Fruit fly (Drosophila melanogaster) whole organism, embryonic: Measurements from ENCODE around the gene CG10116.

ENCODE experiments used
- Aef1 ChIP-seq: fragments of 200-800 bp; sonication (Bioruptor generic); IDR thresholded peaks from 3 replicates; pipeline ENCODE4 v1.3.6; 2022; ENCODE audit warnings: missing biosample characterization, missing genetic modification characterization
- Bgb ChIP-seq: fragments of 200-800 bp; sonication (Bioruptor generic); IDR thresholded peaks from 2 replicates; pipeline ENCODE4 v1.3.6; 2022; ENCODE audit warnings: missing biosample characterization, missing genetic modification characterization; ENCODE audit not compliant: partially characterized antibody
- Bteb2 ChIP-seq: fragments of 200-800 bp; sonication (Bioruptor generic); optimal IDR thresholded peaks from 2 replicates; lab custom pipeline; 2016; ENCODE audit warnings: missing biosample characterization, missing genetic modification characterization
- CG14710 ChIP-seq: fragments of 200-800 bp; sonication (Bioruptor generic); optimal IDR thresholded peaks from 3 replicates; lab custom pipeline; 2019; ENCODE audit warnings: missing biosample characterization, mild to moderate bottlenecking, missing genetic modification characterization, moderate library complexity
- CG16813 ChIP-seq: fragments of 200-800 bp; sonication (Bioruptor generic); IDR thresholded peaks from 3 replicates; pipeline ENCODE4 v1.3.6; 2022; ENCODE audit warnings: missing biosample characterization, missing genetic modification characterization; ENCODE audit not compliant: partially characterized antibody
- CG17328 ChIP-seq: fragments of 200-800 bp; sonication (Bioruptor generic); IDR thresholded peaks from 2 replicates; pipeline ENCODE4 v1.3.6; 2022; ENCODE audit warnings: missing biosample characterization, missing genetic modification characterization
- CG17829 ChIP-seq: fragments of 200-800 bp; optimal IDR thresholded peaks from 2 replicates; lab custom pipeline; 2019; ENCODE audit warnings: missing biosample characterization, mild to moderate bottlenecking, missing genetic modification characterization, moderate library complexity
- CG34224 ChIP-seq: fragments of 200-800 bp; sonication (Bioruptor generic); IDR thresholded peaks from 3 replicates; pipeline ENCODE4 v1.3.6; 2022; ENCODE audit warnings: missing biosample characterization, missing genetic modification characterization; ENCODE audit not compliant: partially characterized antibody
- CG3838 ChIP-seq: fragments of 200-800 bp; sonication (Bioruptor generic); optimal IDR thresholded peaks from 3 replicates; lab custom pipeline; 2016; ENCODE audit warnings: missing biosample characterization, missing genetic modification characterization
- CG6791 ChIP-seq: fragments of 200-800 bp; sonication (Bioruptor generic); IDR thresholded peaks from 3 replicates; pipeline ENCODE4 v1.3.6; 2022; ENCODE audit warnings: missing biosample characterization, missing genetic modification characterization; ENCODE audit not compliant: partially characterized antibody
- CG7987 ChIP-seq: fragments of 200-800 bp; sonication (Bioruptor generic); optimal IDR thresholded peaks from 2 replicates; lab custom pipeline; 2018; ENCODE audit warnings: missing biosample characterization, mild to moderate bottlenecking, missing genetic modification characterization, moderate library complexity
- CG9797 ChIP-seq: fragments of 200-800 bp; sonication (Bioruptor generic); optimal IDR thresholded peaks from 3 replicates; lab custom pipeline; 2018; ENCODE audit warnings: missing biosample characterization, mild to moderate bottlenecking, missing genetic modification characterization
- CG9932 ChIP-seq: fragments of 200-800 bp; sonication (Bioruptor generic); IDR thresholded peaks from 2 replicates; pipeline ENCODE4 v1.3.6; 2022; ENCODE audit warnings: missing biosample characterization, missing genetic modification characterization
- CHES-1-like ChIP-seq: fragments of 200-800 bp; sonication (Bioruptor generic); optimal IDR thresholded peaks from 2 replicates; lab custom pipeline; 2016; ENCODE audit warnings: missing biosample characterization, missing genetic modification characterization
- CkIIα-i1 ChIP-seq: fragments of 200-800 bp; sonication (Bioruptor generic); IDR thresholded peaks from 2 replicates; pipeline ENCODE4 v1.3.6; 2022; ENCODE audit warnings: missing biosample characterization, missing genetic modification characterization
- Elba2 ChIP-seq: fragments of 200-800 bp; sonication (Bioruptor generic); optimal IDR thresholded peaks from 3 replicates; lab custom pipeline; 2016; ENCODE audit warnings: missing biosample characterization, missing genetic modification characterization
- Ets65A ChIP-seq: fragments of 200-800 bp; sonication (Bioruptor generic); peaks from one replicate; lab custom pipeline; 2016; ENCODE audit warnings: missing biosample characterization, missing genetic modification characterization
- HLH4C ChIP-seq: fragments of 200-800 bp; sonication (Bioruptor generic); IDR thresholded peaks from 3 replicates; pipeline ENCODE4 v1.3.6; 2022; ENCODE audit warnings: missing biosample characterization, missing genetic modification characterization; ENCODE audit not compliant: partially characterized antibody
- HmgD ChIP-seq: fragments of 200-800 bp; sonication (Bioruptor generic); optimal IDR thresholded peaks from 3 replicates; lab custom pipeline; 2016; ENCODE audit warnings: missing biosample characterization, missing genetic modification characterization
- Jarid2 ChIP-seq: fragments of 200-800 bp; sonication (Bioruptor generic); optimal IDR thresholded peaks from 3 replicates; lab custom pipeline; 2017; ENCODE audit warnings: mild to moderate bottlenecking, missing biosample characterization, missing genetic modification reagents, missing genetic modification characterization
- MESR4 ChIP-seq: fragments of 200-800 bp; sonication (Bioruptor generic); optimal IDR thresholded peaks from 2 replicates; lab custom pipeline; 2018; ENCODE audit warnings: missing biosample characterization, mild to moderate bottlenecking, missing genetic modification characterization, moderate library complexity
- Mad ChIP-seq: fragments of 200-800 bp; sonication (Bioruptor generic); optimal IDR thresholded peaks from 2 replicates; lab custom pipeline; 2016; ENCODE audit warnings: missing biosample characterization, missing genetic modification characterization
- Med ChIP-seq: fragments of 200-800 bp; sonication (Bioruptor generic); peaks from one replicate; lab custom pipeline; 2016; ENCODE audit warnings: missing biosample characterization, missing genetic modification characterization, mild to moderate bottlenecking, inconsistent platforms, moderate library complexity
- Sin3A ChIP-seq: fragments of >200 bp; optimal IDR thresholded peaks from 2 replicates; lab custom pipeline; 2018
- Sry-δ ChIP-seq: fragments of 200-800 bp; sonication (Bioruptor generic); optimal IDR thresholded peaks from 2 replicates; lab custom pipeline; 2016; ENCODE audit warnings: missing biosample characterization, missing genetic modification characterization
- Stat92E ChIP-seq, 3 experiments: fragments of >200 bp in 2 of 3; fragments of 200-800 bp in 1 of 3; sonication (Bioruptor generic) in 1 of 3; optimal IDR thresholded peaks; 2 replicates each; lab custom pipeline; 2017 to 2019; ENCODE audit warnings: missing biosample characterization in 3 of 3, missing genetic modification characterization in 3 of 3, mild to moderate bottlenecking in 1 of 3, moderate library complexity in 1 of 3
- amos ChIP-seq: fragments of 200-800 bp; sonication (Bioruptor generic); IDR thresholded peaks from 2 replicates; pipeline ENCODE4 v1.3.6; 2022; ENCODE audit warnings: missing biosample characterization, missing genetic modification characterization; ENCODE audit not compliant: partially characterized antibody
- aop ChIP-seq: fragments of 200-800 bp; sonication (Bioruptor generic); IDR thresholded peaks from 2 replicates; pipeline ENCODE4 v1.3.6; 2022; ENCODE audit warnings: missing biosample characterization, missing genetic modification characterization
- ato ChIP-seq: fragments of 200-800 bp; sonication (Bioruptor generic); IDR thresholded peaks from 2 replicates; pipeline ENCODE4 v1.3.6; 2022; ENCODE audit warnings: missing biosample characterization, missing genetic modification characterization; ENCODE audit not compliant: partially characterized antibody
- bab2 ChIP-seq: fragments of 200-800 bp; sonication (Bioruptor generic); optimal IDR thresholded peaks from 2 replicates; lab custom pipeline; 2016; ENCODE audit warnings: missing biosample characterization, missing genetic modification characterization
- cas ChIP-seq: fragments of 200-800 bp; sonication (Bioruptor generic); IDR thresholded peaks from 2 replicates; pipeline ENCODE4 v1.3.6; 2022; ENCODE audit warnings: missing biosample characterization, missing genetic modification characterization
- chinmo ChIP-seq: fragments of 200-800 bp; sonication (Bioruptor generic); IDR thresholded peaks from 4 replicates; pipeline ENCODE4 v1.3.6; 2022; ENCODE audit warnings: missing biosample characterization, missing genetic modification characterization; ENCODE audit not compliant: partially characterized antibody
- chm ChIP-seq: fragments of 200-800 bp; sonication (Bioruptor generic); IDR thresholded peaks from 2 replicates; pipeline ENCODE4 v1.3.6; 2022; ENCODE audit warnings: missing biosample characterization, missing genetic modification characterization
- esg ChIP-seq: fragments of 200-800 bp; sonication (Bioruptor generic); conservative IDR thresholded peaks from 2 replicates; pipeline ENCODE4 v1.3.6; 2022; ENCODE audit warnings: missing biosample characterization, missing genetic modification characterization
- exex ChIP-seq: fragments of 200-800 bp; sonication (Bioruptor generic); optimal IDR thresholded peaks from 4 replicates; lab custom pipeline; 2018; ENCODE audit warnings: missing biosample characterization, mild to moderate bottlenecking, missing genetic modification characterization, moderate library complexity
- fd96Cb ChIP-seq: fragments of 200-800 bp; sonication (Bioruptor generic); optimal IDR thresholded peaks from 2 replicates; lab custom pipeline; 2018; ENCODE audit warnings: missing biosample characterization, mild to moderate bottlenecking, missing genetic modification characterization, moderate library complexity
- gfzf ChIP-seq: fragments of 200-800 bp; sonication (Bioruptor generic); optimal IDR thresholded peaks from 2 replicates; lab custom pipeline; 2016; ENCODE audit warnings: missing biosample characterization, mild to moderate bottlenecking, missing genetic modification characterization, moderate library complexity
- grn ChIP-seq: fragments of 200-800 bp; sonication (Bioruptor generic); optimal IDR thresholded peaks from 3 replicates; lab custom pipeline; 2017; ENCODE audit warnings: missing biosample characterization, missing genetic modification characterization
- hbn ChIP-seq: fragments of 200-800 bp; sonication (Bioruptor generic); IDR thresholded peaks from 2 replicates; pipeline ENCODE4 v1.3.6; 2022; ENCODE audit warnings: missing biosample characterization, missing genetic modification characterization; ENCODE audit not compliant: partially characterized antibody
- pum ChIP-seq: fragments of 200-800 bp; sonication (Bioruptor generic); optimal IDR thresholded peaks from 2 replicates; lab custom pipeline; 2016; ENCODE audit warnings: missing biosample characterization, missing genetic modification characterization
- repo ChIP-seq: fragments of 200-800 bp; sonication (Bioruptor generic); optimal IDR thresholded peaks from 2 replicates; lab custom pipeline; 2016; ENCODE audit warnings: missing biosample characterization, missing genetic modification characterization
- run ChIP-seq: fragments of 200-800 bp; sonication (Bioruptor generic); optimal IDR thresholded peaks from 3 replicates; lab custom pipeline; 2018; ENCODE audit warnings: missing biosample characterization, mild to moderate bottlenecking, missing genetic modification characterization
- sd ChIP-seq: fragments of 200-800 bp; sonication (Bioruptor generic); optimal IDR thresholded peaks from 3 replicates; lab custom pipeline; 2018; ENCODE audit warnings: missing biosample characterization, mild to moderate bottlenecking, missing genetic modification characterization, moderate library complexity
- sens-2 ChIP-seq: fragments of 200-800 bp; sonication (Bioruptor generic); IDR thresholded peaks from 2 replicates; pipeline ENCODE4 v1.3.6; 2022; ENCODE audit warnings: missing biosample characterization, missing genetic modification characterization
- seq ChIP-seq: fragments of 200-800 bp; sonication (Bioruptor generic); IDR thresholded peaks from 2 replicates; pipeline ENCODE4 v1.3.6; 2022; ENCODE audit warnings: missing biosample characterization, missing genetic modification characterization
- yki ChIP-seq: fragments of >200 bp; optimal IDR thresholded peaks from 3 replicates; lab custom pipeline; 2018
- z ChIP-seq: fragments of 200-800 bp; sonication (Bioruptor generic); IDR thresholded peaks from 3 replicates; pipeline ENCODE4 v1.3.6; 2022; ENCODE audit warnings: missing biosample characterization, missing genetic modification characterization

CG10116 gene

DNA sequence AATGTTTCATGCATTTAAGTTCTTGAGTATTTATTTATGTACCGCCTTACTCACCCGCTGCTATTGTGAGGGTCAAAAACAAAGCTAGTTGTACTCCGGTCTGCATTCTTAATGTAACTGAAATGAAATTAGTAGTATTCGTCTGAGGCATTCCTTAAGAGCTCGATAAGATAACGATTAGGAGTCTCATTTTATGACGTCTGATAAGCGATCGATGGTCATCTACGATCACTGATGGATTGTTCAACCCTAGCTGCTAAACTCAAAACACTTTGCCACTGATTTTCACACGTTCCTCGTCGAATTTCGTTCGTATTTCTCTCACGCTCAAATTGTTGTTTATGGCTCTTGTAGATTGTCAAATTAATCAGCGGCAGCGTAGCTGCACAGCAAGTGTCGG, at the start of gene CG10116:
Gene CG10116 (minus strand): TSS at position 106 of the 400 bp plus-strand sequence.
- TF ChIP-seq repo (GFP tag; lab: Kevin White, UChicago), result no peak
- no peak for TF ChIP-seq CG9797
- TF ChIP-seq sd (tag; lab: Kevin White, UChicago), result peak; percentile 87
- no peak for TF ChIP-seq esg (GFP tag; lab: Robert Waterston, UW)
- TF ChIP-seq Mad, result no peak
- no peak for TF ChIP-seq fd96Cb
- peak; percentile 70 for TF ChIP-seq grn (GFP tag; lab: Kevin White, UChicago)
- TF ChIP-seq chm (GFP tag; lab: Robert Waterston, UW), result no peak
- no peak for TF ChIP-seq bab2
- peak; percentile 78 for TF ChIP-seq exex (tag; lab: Kevin White, UChicago)
- no peak for TF ChIP-seq z (GFP tag; lab: Robert Waterston, UW)
- no peak for TF ChIP-seq CG17328 (GFP tag; lab: Robert Waterston, UW)
- TF ChIP-seq CG14710, result no peak
- TF ChIP-seq gfzf (GFP tag; lab: Kevin White, UChicago), result no peak
- 0 out of 4 replicates have a peak, but pooled peaks have one; percentile 38 for TF ChIP-seq chinmo
- TF ChIP-seq CG9932 (GFP tag; lab: Robert Waterston, UW), result no peak
- TF ChIP-seq Aef1, result no peak
- TF ChIP-seq CG3838, result no peak
- TF ChIP-seq sens-2 (GFP tag; lab: Robert Waterston, UW), result peak; percentile 43; the same call in 1 of the 2 replicates
- TF ChIP-seq Elba2 (GFP tag; lab: Kevin White, UChicago), result no peak
- TF ChIP-seq pum (GFP tag; lab: Kevin White, UChicago), result no peak
- TF ChIP-seq, all 482 proteins: peak for 5

DNA sequence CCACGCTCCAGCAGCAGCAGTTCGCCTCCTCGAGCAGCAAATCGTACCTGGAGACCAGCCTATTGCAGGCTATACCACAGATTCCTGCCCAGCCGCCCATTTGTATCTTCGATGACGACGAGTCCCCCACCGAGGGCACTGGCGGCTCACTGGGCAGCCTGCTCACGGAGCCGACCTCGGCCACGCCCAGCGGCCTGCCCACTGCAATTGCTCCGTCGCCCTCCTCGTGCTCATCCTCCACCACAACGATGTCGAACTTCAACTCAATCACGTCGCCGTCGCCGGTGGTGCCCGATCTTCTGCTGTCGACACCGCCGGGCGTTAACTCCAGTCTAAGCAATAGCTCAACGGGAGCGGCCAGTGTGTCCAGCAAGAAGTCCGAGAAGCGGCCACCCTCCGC, 46.6 kb upstream of the CG10116 start:
- TF ChIP-seq seq (GFP tag; lab: Robert Waterston, UW), result no peak
- TF ChIP-seq run (tag; lab: Kevin White, UChicago), result no peak
- TF ChIP-seq cas (GFP tag; lab: Robert Waterston, UW), result no peak
- no peak for TF ChIP-seq CG34224 (GFP tag; lab: Robert Waterston, UW)
- TF ChIP-seq CkIIα-i1, result no peak
- peak; percentile 70 for TF ChIP-seq Med (GFP tag; lab: Kevin White, UChicago)
- no peak for TF ChIP-seq HmgD (GFP tag; lab: Kevin White, UChicago)
- peak; percentile 50 for TF ChIP-seq Ets65A
- 0 out of 3 replicates have a peak, but pooled peaks have one; percentile 23 for TF ChIP-seq CG16813 (GFP tag; lab: Robert Waterston, UW)
- no peak for TF ChIP-seq aop (GFP tag; lab: Robert Waterston, UW)
- no peak for TF ChIP-seq yki (lab: Kevin White, UChicago)

DNA sequence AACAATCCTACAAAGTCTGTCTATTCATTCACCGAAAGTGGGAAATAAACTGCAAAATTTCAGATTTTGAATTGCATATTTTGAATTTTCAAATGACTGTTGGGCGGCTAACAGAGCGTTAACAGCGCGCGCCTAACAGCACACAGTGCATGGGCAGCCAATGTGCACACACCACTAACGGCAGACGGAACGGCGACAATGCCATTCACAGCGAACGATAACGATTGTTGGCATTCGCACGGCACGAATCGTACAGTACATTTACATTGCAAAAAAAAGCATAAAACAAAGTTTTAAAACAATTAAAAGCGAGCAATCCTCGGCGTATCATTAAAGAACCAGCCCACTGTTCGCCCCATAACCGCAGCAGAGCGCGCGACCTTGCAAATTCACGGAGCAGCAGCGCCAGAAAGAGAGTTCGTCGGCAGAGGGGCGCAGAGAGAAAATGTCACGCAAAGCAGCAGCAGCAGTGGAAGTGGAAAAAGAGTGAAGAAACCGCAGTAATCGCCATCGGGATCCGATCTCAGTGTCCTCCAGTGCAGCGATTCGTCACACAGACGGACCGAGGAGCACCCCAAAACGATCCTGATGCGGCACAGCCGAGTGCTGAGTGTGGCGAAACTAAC, 45.6 kb upstream of the CG10116 start, which contains the start of gene Spt20:
Gene Spt20 (plus strand): TSS at position 224 of the 626 bp plus-strand sequence.
- TF ChIP-seq CG6791 (GFP tag; lab: Robert Waterston, UW) (peak; percentile 56; the same call in 1 of the 3 replicates), HLH4C (GFP tag; lab: Robert Waterston, UW) (0 out of 3 replicates have a peak, but pooled peaks have one; percentile 32), Sin3A (peak; percentile 81), CG34224 (GFP tag; lab: Robert Waterston, UW) (peak; percentile 45; the same call in 1 of the 3 replicates), Bteb2 (GFP tag; lab: Kevin White, UChicago) (no peak), hbn (GFP tag; lab: Robert Waterston, UW) (peak; percentile 29; the same call in 1 of the 2 replicates), Stat92E (GFP tag; optimal IDR thresholded peaks at IDR 0.05; lab: Kevin White, UChicago) (peak in 1 of 3 experiments; percentile 32), CG16813 (GFP tag; lab: Robert Waterston, UW) (peak; percentile 57; the same call in 2 of the 3 replicates), CG17829 (tag; lab: Kevin White, UChicago) (peak; percentile 19), MESR4 (GFP tag; lab: Kevin White, UChicago) (peak; percentile 85), chinmo (0 out of 4 replicates have a peak, but pooled peaks have one; percentile 54), Jarid2 (GFP tag; lab: Kevin White, UChicago) (no peak), CHES-1-like (GFP tag; lab: Kevin White, UChicago) (peak; percentile 39), Sry-δ (peak; percentile 57), ato (GFP tag; lab: Robert Waterston, UW) (peak; percentile 58), CG7987 (GFP tag; lab: Kevin White, UChicago) (peak; percentile 34), Bgb (peak; percentile 50; the same call in 1 of the 2 replicates), amos (GFP tag; lab: Robert Waterston, UW) (peak; percentile 52; the same call in 1 of the 2 replicates)
